Fruit fly (Drosophila melanogaster) whole organism, wandering third instar larva: ENCODE results near the gene CG7509.

Experiments used
- Abd-B ChIP-seq: fragments of >200 bp; optimal IDR thresholded peaks from 2 replicates; lab custom pipeline; 2017; ENCODE audit warnings: missing biosample characterization, missing genetic modification characterization
- CG32264 ChIP-seq: fragments of 200-800 bp; sonication (Bioruptor generic); optimal IDR thresholded peaks from 2 replicates; lab custom pipeline; 2016; ENCODE audit warnings: missing biosample characterization, missing genetic modification characterization
- CG9705 ChIP-seq: fragments of 200-800 bp; sonication (Bioruptor generic); optimal IDR thresholded peaks from 2 replicates; lab custom pipeline; 2018; ENCODE audit warnings: missing biosample characterization, mild to moderate bottlenecking, missing genetic modification characterization
- CrebA ChIP-seq: fragments of 200-800 bp; sonication (Bioruptor generic); optimal IDR thresholded peaks from 2 replicates; lab custom pipeline; 2016; ENCODE audit warnings: missing biosample characterization, mild to moderate bottlenecking, missing genetic modification characterization, borderline replicate concordance
- Dfd ChIP-seq: fragments of >200 bp; optimal IDR thresholded peaks from 2 replicates; lab custom pipeline; 2017; ENCODE audit warnings: missing biosample characterization, missing genetic modification characterization
- Dif ChIP-seq: fragments of 200-275, 200-300 bp; sonication (Bioruptor generic); optimal IDR thresholded peaks from 2 replicates; lab custom pipeline; 2018; ENCODE audit warnings: missing biosample characterization, missing genetic modification characterization; ENCODE audit not compliant: partially characterized antibody
- GATAd ChIP-seq: sonication (Bioruptor generic); optimal IDR thresholded peaks from 2 replicates; lab custom pipeline; 2016; ENCODE audit warnings: missing biosample characterization, missing genetic modification characterization
- HLH106 ChIP-seq: fragments of 200-800 bp; optimal IDR thresholded peaks from 3 replicates; lab custom pipeline; 2019; ENCODE audit warnings: missing biosample characterization, mild to moderate bottlenecking, missing genetic modification characterization, moderate library complexity
- Hnf4 ChIP-seq: fragments of 200-800 bp; sonication (Bioruptor generic); optimal IDR thresholded peaks from 2 replicates; lab custom pipeline; 2016; ENCODE audit warnings: missing biosample characterization, mild to moderate bottlenecking, missing genetic modification characterization
- Hr78 ChIP-seq: fragments of >200 bp; optimal IDR thresholded peaks from 2 replicates; lab custom pipeline; 2017; ENCODE audit warnings: missing biosample characterization, missing genetic modification characterization
- Hr83 ChIP-seq: fragments of 200-300 bp; sonication (Bioruptor generic); optimal IDR thresholded peaks from 2 replicates; lab custom pipeline; 2016; ENCODE audit warnings: missing biosample characterization, mild to moderate bottlenecking, missing genetic modification characterization, moderate library complexity; ENCODE audit not compliant: poor library complexity, severe bottlenecking
- Jra ChIP-seq: sonication (Bioruptor generic); optimal IDR thresholded peaks from 2 replicates; lab custom pipeline; 2016; ENCODE audit warnings: missing biosample characterization, missing genetic modification characterization
- Mio ChIP-seq: sonication (Bioruptor generic); optimal IDR thresholded peaks from 2 replicates; lab custom pipeline; 2016; ENCODE audit warnings: missing biosample characterization, missing genetic modification characterization
- Myc ChIP-seq: fragments of >200 bp; optimal IDR thresholded peaks from 2 replicates; lab custom pipeline; 2017
- N ChIP-seq: fragments of >200 bp; optimal IDR thresholded peaks from 2 replicates; lab custom pipeline; 2018; ENCODE audit warnings: missing biosample characterization, missing external identifiers, missing genetic modification characterization
- OdsH ChIP-seq: fragments of 200-800 bp; sonication (Bioruptor generic); optimal IDR thresholded peaks from 2 replicates; lab custom pipeline; 2016; ENCODE audit warnings: missing biosample characterization, mild to moderate bottlenecking, missing genetic modification characterization
- Rel ChIP-seq, 2 experiments: fragments of 200-800 bp; sonication (Bioruptor generic) in 1 of 2; optimal IDR thresholded peaks; 2 replicates in 1 of 2; 3 replicates in 1 of 2; lab custom pipeline; 2016 to 2019; ENCODE audit warnings: mild to moderate bottlenecking in 2 of 2, missing biosample characterization in 2 of 2, missing genetic modification characterization in 2 of 2, moderate library complexity in 1 of 2
- Sp1 ChIP-seq: fragments of 200-800 bp; sonication (Bioruptor generic); optimal IDR thresholded peaks from 3 replicates; lab custom pipeline; 2019; ENCODE audit warnings: missing biosample characterization, mild to moderate bottlenecking, missing genetic modification characterization, moderate library complexity
- Vsx2 ChIP-seq: fragments of 200-300, 225-300 bp; sonication (Bioruptor generic); optimal IDR thresholded peaks from 2 replicates; lab custom pipeline; 2018; ENCODE audit warnings: missing biosample characterization, missing genetic modification characterization; ENCODE audit not compliant: partially characterized antibody
- br ChIP-seq: fragments of 200-800 bp; sonication (Bioruptor generic); optimal IDR thresholded peaks from 2 replicates; lab custom pipeline; 2016; ENCODE audit warnings: missing biosample characterization, missing genetic modification characterization
- brk ChIP-seq: fragments of 200-800 bp; sonication (Bioruptor generic); optimal IDR thresholded peaks from 2 replicates; lab custom pipeline; 2016; ENCODE audit warnings: missing biosample characterization, mild to moderate bottlenecking, missing genetic modification characterization
- dl ChIP-seq, 2 experiments: fragments of 175-275, 200-275 bp in 1 of 2; fragments of 200-275 bp in 1 of 2; sonication (Bioruptor generic); optimal IDR thresholded peaks; lab custom pipeline; 2018; ENCODE audit warnings: mild to moderate bottlenecking in 2 of 2, missing biosample characterization in 2 of 2, missing genetic modification characterization in 2 of 2, moderate library complexity in 2 of 2; ENCODE audit not compliant: partially characterized antibody in 2 of 2, insufficient read depth in 1 of 2
- dmrt93B ChIP-seq: fragments of 200-800 bp; sonication (Bioruptor generic); optimal IDR thresholded peaks from 2 replicates; lab custom pipeline; 2018; ENCODE audit warnings: missing biosample characterization, mild to moderate bottlenecking, missing genetic modification characterization
- dsf ChIP-seq: sonication (Bioruptor generic); optimal IDR thresholded peaks from 2 replicates; lab custom pipeline; 2016; ENCODE audit warnings: missing biosample characterization, missing genetic modification characterization, borderline replicate concordance
- ey ChIP-seq: fragments of 200-800 bp; sonication (Bioruptor generic); optimal IDR thresholded peaks from 2 replicates; lab custom pipeline; 2016; ENCODE audit warnings: missing biosample characterization, missing genetic modification characterization
- foxo ChIP-seq, 2 experiments: fragments of 200-800 bp; sonication (Bioruptor generic); optimal IDR thresholded peaks; 2 replicates in 1 of 2; 3 replicates in 1 of 2; lab custom pipeline; 2016 to 2017; ENCODE audit warnings: missing biosample characterization in 2 of 2, missing genetic modification characterization in 2 of 2
- fru ChIP-seq: fragments of 200-800 bp; sonication (Bioruptor generic); optimal IDR thresholded peaks from 3 replicates; lab custom pipeline; 2016; ENCODE audit warnings: missing biosample characterization, mild to moderate bottlenecking, missing genetic modification characterization
- h ChIP-seq: fragments of 200-800 bp; sonication (Bioruptor generic); optimal IDR thresholded peaks from 3 replicates; lab custom pipeline; 2016; ENCODE audit warnings: missing biosample characterization, mild to moderate bottlenecking, missing genetic modification characterization
- jim ChIP-seq: fragments of 175-275, 200-325 bp; sonication (Bioruptor generic); optimal IDR thresholded peaks from 2 replicates; lab custom pipeline; 2016; ENCODE audit warnings: missing biosample characterization, mild to moderate bottlenecking, missing genetic modification characterization
- lola ChIP-seq: fragments of >200 bp; optimal IDR thresholded peaks from 2 replicates; lab custom pipeline; 2017; ENCODE audit warnings: missing biosample characterization, missing genetic modification characterization
- pan ChIP-seq: fragments of >200 bp; optimal IDR thresholded peaks from 2 replicates; lab custom pipeline; 2017
- psq ChIP-seq: fragments of 200-800 bp; sonication (Bioruptor generic); optimal IDR thresholded peaks from 3 replicates; lab custom pipeline; 2017; ENCODE audit warnings: missing biosample characterization, mild to moderate bottlenecking, missing genetic modification characterization, moderate library complexity
- rgr ChIP-seq: fragments of 200-800 bp; sonication (Bioruptor generic); optimal IDR thresholded peaks from 3 replicates; lab custom pipeline; 2016; ENCODE audit warnings: missing biosample characterization, mild to moderate bottlenecking, missing genetic modification characterization
- sage ChIP-seq: fragments of 200-800 bp; sonication (Bioruptor generic); optimal IDR thresholded peaks from 2 replicates; lab custom pipeline; 2016; ENCODE audit warnings: missing biosample characterization, mild to moderate bottlenecking, missing genetic modification characterization
- sv ChIP-seq: fragments of 200-800 bp; sonication (Bioruptor generic); optimal IDR thresholded peaks from 3 replicates; lab custom pipeline; 2016; ENCODE audit warnings: missing biosample characterization, missing genetic modification characterization
- tai ChIP-seq: sonication (Bioruptor generic); optimal IDR thresholded peaks from 2 replicates; lab custom pipeline; 2016; ENCODE audit warnings: missing biosample characterization, missing genetic modification characterization
- usp ChIP-seq: fragments of >200 bp; optimal IDR thresholded peaks from 2 replicates; lab custom pipeline; 2017; ENCODE audit warnings: missing biosample characterization, missing genetic modification characterization
- woc ChIP-seq: sonication (Bioruptor generic); optimal IDR thresholded peaks from 2 replicates; lab custom pipeline; 2016; ENCODE audit warnings: missing biosample characterization, mild to moderate bottlenecking, missing genetic modification characterization

Gene CG7509

DNA sequence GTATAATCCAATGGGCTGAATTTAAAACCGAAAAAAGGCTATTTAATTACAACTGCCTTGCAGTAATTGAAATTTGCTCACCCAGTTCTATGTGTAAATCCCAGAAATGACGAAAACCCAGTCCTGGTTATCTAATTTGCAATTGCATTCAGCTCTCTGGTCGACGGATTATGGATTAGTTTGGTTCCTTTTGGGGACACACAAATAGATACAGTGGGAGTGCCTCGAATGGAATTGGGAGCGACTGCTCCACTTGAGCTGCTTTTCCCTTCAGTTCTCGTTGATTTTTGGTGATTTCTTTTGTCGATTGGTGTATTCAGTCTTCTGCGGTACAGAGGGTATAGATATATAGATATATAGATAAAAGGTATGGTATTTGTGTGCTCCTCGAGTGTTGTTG, 28.4 kb upstream of the CG7509 start, which contains the start of gene CG13708:
TSS of gene CG13708 (minus strand) at position 101 of the 400 bp plus-strand sequence.
- no peak for TF ChIP-seq Dif (GFP tag; lab: Kevin White, UChicago)
- TF ChIP-seq Abd-B (GFP tag; lab: Kevin White, UChicago): no peak
- no peak for TF ChIP-seq Jra
- TF ChIP-seq, all 38 proteins: peak for 0

- TF ChIP-seq Mio (no peak), CG9705 (GFP tag; lab: Kevin White, UChicago) (peak; percentile 5), jim (GFP tag; lab: Kevin White, UChicago) (peak; percentile 19), Dif (GFP tag; lab: Kevin White, UChicago) (no peak), fru (no peak), Jra (no peak), Dfd (GFP tag; lab: Kevin White, UChicago) (no peak), brk (GFP tag; lab: Kevin White, UChicago) (no peak), usp (GFP tag; lab: Kevin White, UChicago) (no peak), dl (GFP tag; optimal IDR thresholded peaks at IDR 0.05; lab: Kevin White, UChicago; ENCODE audit: insufficient read depth in 1 of 2, partially characterized antibody in 2 of 2) (no peak), ey (peak; percentile 46), CG32264 (GFP tag; lab: Kevin White, UChicago) (no peak), br (GFP tag; lab: Kevin White, UChicago) (peak; percentile 42), Abd-B (GFP tag; lab: Kevin White, UChicago) (no peak), Hr78 (GFP tag; lab: Kevin White, UChicago) (no peak), foxo (GFP tag; optimal IDR thresholded peaks at IDR 0.05; lab: Kevin White, UChicago) (peak in 1 of 2 experiments; percentile 54), HLH106 (peak; percentile 39), Rel (GFP tag; optimal IDR thresholded peaks at IDR 0.05; lab: Kevin White, UChicago) (no peak), Rel (tag; optimal IDR thresholded peaks at IDR 0.05; lab: Kevin White, UChicago) (peak; percentile 74), tai (GFP tag; lab: Kevin White, UChicago) (no peak), lola (GFP tag; lab: Kevin White, UChicago) (no peak), Hnf4 (no peak), N (GFP tag; lab: Kevin White, UChicago) (no peak), Vsx2 (no peak), sv (GFP tag; lab: Kevin White, UChicago) (no peak), OdsH (no peak), Myc (lab: Kevin White, UChicago) (no peak), Hr83 (GFP tag; lab: Kevin White, UChicago) (peak; percentile 49), dmrt93B (GFP tag; lab: Kevin White, UChicago) (no peak), woc (GFP tag; lab: Kevin White, UChicago) (no peak), GATAd (peak; percentile 8), psq (GFP tag; lab: Kevin White, UChicago) (no peak), h (GFP tag; lab: Kevin White, UChicago) (peak; percentile 57), Sp1 (peak; percentile 20), sage (GFP tag; lab: Kevin White, UChicago) (no peak), CrebA (GFP tag; lab: Kevin White, UChicago) (no peak), rgr (peak; percentile 52), pan (lab: Kevin White, UChicago) (no peak), dsf (GFP tag; lab: Kevin White, UChicago) (no peak)
These were observed 20.5 kb upstream of the CG7509 start, which contains the start of the genes Dhc64C and LeuRS-m for dm6 chr3L:4825584-4825983. Dhc64C (minus strand) TSS chr3L:4825687. LeuRS-m (plus strand) TSS chr3L:4825853.
